Worm (Caenorhabditis elegans) whole organism, midembryonic: ENCODE measurements around the gene Y62H9A.16.
A peak's percentile ranks its signal among the peaks of the same experiment; 100 is the strongest.

ENCODE experiments used
- T22C8.4 ChIP-seq: fragments of 200-800 bp; sonication (Bioruptor generic); IDR thresholded peaks from 2 replicates; pipeline ENCODE4 v1.3.6; 2022; ENCODE audit warnings: missing genetic modification characterization, missing compliant biosample characterization
- cog-1 ChIP-seq: sonication (generic microtip); optimal IDR thresholded peaks from 2 replicates; lab custom pipeline; 2016; ENCODE audit warnings: missing genetic modification characterization, missing compliant biosample characterization
- flt-1 ChIP-seq: fragments of 200-800 bp; sonication (Bioruptor generic); IDR thresholded peaks from 2 replicates; pipeline ENCODE4 v1.3.6; 2022; ENCODE audit warnings: missing genetic modification characterization, missing compliant biosample characterization
- klf-2 ChIP-seq: fragments of 200-800 bp; sonication (Bioruptor generic); conservative IDR thresholded peaks from 2 replicates; pipeline ENCODE4 v1.3.6; 2022; ENCODE audit warnings: missing genetic modification reagents, missing genetic modification characterization, missing compliant biosample characterization
- med-1 ChIP-seq: sonication (generic microtip); optimal IDR thresholded peaks from 2 replicates; lab custom pipeline; 2017; ENCODE audit warnings: missing genetic modification characterization, mild to moderate bottlenecking, missing compliant biosample characterization, antibody characterized with exemption, missing genetic modification reagents; ENCODE audit not compliant: insufficient read depth
- ref-1 ChIP-seq: fragments of 200-800 bp; sonication (Bioruptor generic); conservative IDR thresholded peaks from 2 replicates; pipeline ENCODE4 v1.3.6; 2022; ENCODE audit warnings: missing genetic modification reagents, missing genetic modification characterization, missing compliant biosample characterization
- tab-1 ChIP-seq: fragments of 200-800 bp; sonication (Bioruptor generic); IDR thresholded peaks from 2 replicates; pipeline ENCODE4 v1.3.6; 2022; ENCODE audit warnings: missing genetic modification characterization, missing compliant biosample characterization
- ztf-23 ChIP-seq: fragments of 200-800 bp; sonication (Bioruptor generic); IDR thresholded peaks from 2 replicates; pipeline ENCODE4 v1.3.6; 2022; ENCODE audit warnings: missing genetic modification reagents, missing genetic modification characterization, missing compliant biosample characterization
- ztf-29 ChIP-seq: fragments of 200-800 bp; sonication (Bioruptor generic); IDR thresholded peaks from 2 replicates; pipeline ENCODE4 v1.3.6; 2022; ENCODE audit warnings: missing genetic modification reagents, missing genetic modification characterization, missing compliant biosample characterization

Gene Y62H9A.16

ce11 chrX:11937343-11937935 is 19.3 kb downstream of the Y62H9A.16 start:
- TF ChIP-seq ztf-23 (GFP tag; lab: Robert Waterston, UW) (peak; percentile 86), cog-1 (tag; lab: Kevin White, UChicago) (peak; percentile 95), tab-1 (peak; percentile 74; the same call in 1 of the 2 replicates), T22C8.4 (GFP tag; lab: Robert Waterston, UW) (peak; percentile 100), med-1 (GFP tag; lab: Kevin White, UChicago) (peak; percentile 64), ref-1 (GFP tag; lab: Robert Waterston, UW) (peak; percentile 48), klf-2 (peak; percentile 67), flt-1 (GFP tag; lab: Robert Waterston, UW) (peak; percentile 90), ztf-29 (no peak)

- no peak for TF ChIP-seq ztf-29
- no peak for TF ChIP-seq klf-2
- no peak for TF ChIP-seq med-1 (GFP tag; lab: Kevin White, UChicago)
- TF ChIP-seq tab-1 = no peak
- TF ChIP-seq ztf-23 (GFP tag; lab: Robert Waterston, UW) = no peak
- no peak for TF ChIP-seq flt-1 (GFP tag; lab: Robert Waterston, UW)
- TF ChIP-seq T22C8.4 (GFP tag; lab: Robert Waterston, UW) = no peak
- no peak for TF ChIP-seq ref-1 (GFP tag; lab: Robert Waterston, UW)
- TF ChIP-seq cog-1 (tag; lab: Kevin White, UChicago) = no peak
These were observed 20.7 kb downstream of the Y62H9A.16 start, which contains the start of gene F55G7.5 for ce11 chrX:11938826-11939225. Gene F55G7.5, minus strand, starts transcription at chrX:11938926.

ce11 chrX:11941951-11942350 is 23.9 kb downstream of the Y62H9A.16 start, which contains the start of gene F55G7.3:
Gene F55G7.3, minus strand, starts transcription at chrX:11942051.
- TF ChIP-seq med-1 (GFP tag; lab: Kevin White, UChicago) (no peak), T22C8.4 (GFP tag; lab: Robert Waterston, UW) (no peak), flt-1 (GFP tag; lab: Robert Waterston, UW) (no peak), tab-1 (no peak), ref-1 (GFP tag; lab: Robert Waterston, UW) (no peak), ztf-29 (no peak), cog-1 (tag; lab: Kevin White, UChicago) (no peak), klf-2 (no peak), ztf-23 (GFP tag; lab: Robert Waterston, UW) (no peak)

- no peak for TF ChIP-seq ztf-29
- TF ChIP-seq cog-1 (tag; lab: Kevin White, UChicago) = peak; percentile 32
- TF ChIP-seq T22C8.4 (GFP tag; lab: Robert Waterston, UW) = peak; percentile 78
These were observed 28.8 kb downstream of the Y62H9A.16 start, which contains the start of gene nfya-1 for ce11 chrX:11946788-11947463. Gene nfya-1, minus strand, starts transcription at chrX:11946838.

- TF ChIP-seq flt-1 (GFP tag; lab: Robert Waterston, UW) = no peak
- no peak for TF ChIP-seq ztf-29
- TF ChIP-seq ref-1 (GFP tag; lab: Robert Waterston, UW) = no peak
- TF ChIP-seq T22C8.4 (GFP tag; lab: Robert Waterston, UW) = no peak
- no peak for TF ChIP-seq klf-2
- TF ChIP-seq med-1 (GFP tag; lab: Kevin White, UChicago) = no peak
- no peak for TF ChIP-seq tab-1
These were observed 30.2 kb downstream of the Y62H9A.16 start, which contains the start of gene lsd-1 for ce11 chrX:11948184-11948894. Gene lsd-1, plus strand, starts transcription at chrX:11948844.

- TF ChIP-seq ztf-29 (no peak), ref-1 (GFP tag; lab: Robert Waterston, UW) (no peak), klf-2 (no peak), cog-1 (tag; lab: Kevin White, UChicago) (no peak), tab-1 (no peak), T22C8.4 (GFP tag; lab: Robert Waterston, UW) (no peak), flt-1 (GFP tag; lab: Robert Waterston, UW) (no peak), ztf-23 (GFP tag; lab: Robert Waterston, UW) (no peak), med-1 (GFP tag; lab: Kevin White, UChicago) (no peak)
These were observed 34.0 kb downstream of the Y62H9A.16 start for ce11 chrX:11952129-11952528.

- no peak for TF ChIP-seq klf-2
- no peak for TF ChIP-seq ztf-29
- TF ChIP-seq ref-1 (GFP tag; lab: Robert Waterston, UW) = no peak
- no peak for TF ChIP-seq flt-1 (GFP tag; lab: Robert Waterston, UW)
- TF ChIP-seq ztf-23 (GFP tag; lab: Robert Waterston, UW) = no peak
These were observed 35.1 kb downstream of the Y62H9A.16 start, which contains the start of gene T08D10.4 for ce11 chrX:11953229-11953628. Gene T08D10.4, minus strand, starts transcription at chrX:11953329.

- no peak for TF ChIP-seq cog-1 (tag; lab: Kevin White, UChicago)
- TF ChIP-seq flt-1 (GFP tag; lab: Robert Waterston, UW) = no peak
- no peak for TF ChIP-seq klf-2
- no peak for TF ChIP-seq med-1 (GFP tag; lab: Kevin White, UChicago)
- no peak for TF ChIP-seq ztf-29
These were observed 37.0 kb downstream of the Y62H9A.16 start, which contains the start of gene T08D10.3 for ce11 chrX:11955125-11955524. Gene T08D10.3, plus strand, starts transcription at chrX:11955425.

ce11 chrX:11957246-11957645 is 39.2 kb downstream of the Y62H9A.16 start, which contains the start of gene T08D10.5:
Gene T08D10.5, plus strand, starts transcription at chrX:11957546.
- no peak for TF ChIP-seq tab-1
- no peak for TF ChIP-seq flt-1 (GFP tag; lab: Robert Waterston, UW)
- no peak for TF ChIP-seq cog-1 (tag; lab: Kevin White, UChicago)
- TF ChIP-seq ztf-23 (GFP tag; lab: Robert Waterston, UW) = no peak
- TF ChIP-seq med-1 (GFP tag; lab: Kevin White, UChicago) = no peak
- TF ChIP-seq T22C8.4 (GFP tag; lab: Robert Waterston, UW) = no peak
- no peak for TF ChIP-seq ztf-29
- TF ChIP-seq klf-2 = no peak
- no peak for TF ChIP-seq ref-1 (GFP tag; lab: Robert Waterston, UW)
